Worm (Caenorhabditis elegans) whole organism, L2 larva: ENCODE results near the gene tftc-5.

Source experiments
- C34F6.9 ChIP-seq: fragments of 150-350 bp; optimal IDR thresholded peaks from 2 replicates; lab custom pipeline; 2014; ENCODE audit warnings: missing biosample characterization, missing genetic modification characterization
- F13H6.1 ChIP-seq: sonication (generic microtip); optimal IDR thresholded peaks from 2 replicates; lab custom pipeline; 2016; ENCODE audit warnings: missing genetic modification characterization, missing compliant biosample characterization
- Y55F3AM.14 ChIP-seq: fragments of 200-800 bp; sonication (Bioruptor generic); optimal IDR thresholded peaks from 2 replicates; lab custom pipeline; 2018; ENCODE audit warnings: mild to moderate bottlenecking, missing genetic modification characterization, missing compliant biosample characterization
- aly-2 ChIP-seq: fragments of 150-350 bp; optimal IDR thresholded peaks from 2 replicates; lab custom pipeline; 2014; ENCODE audit warnings: missing biosample characterization, missing genetic modification characterization
- ama-1 ChIP-seq: fragments of 150-350 bp; optimal IDR thresholded peaks from 2 replicates; lab custom pipeline; 2018; ENCODE audit warnings: inconsistent platforms
- blmp-1 ChIP-seq: sonication (generic microtip); optimal IDR thresholded peaks from 2 replicates; lab custom pipeline; 2017; ENCODE audit warnings: missing genetic modification characterization, mild to moderate bottlenecking, missing compliant biosample characterization, antibody characterized with exemption, moderate library complexity; ENCODE audit not compliant: insufficient read depth
- crh-2 ChIP-seq: sonication (generic microtip); optimal IDR thresholded peaks from 2 replicates; lab custom pipeline; 2017; ENCODE audit warnings: missing biosample characterization, missing genetic modification characterization
- egl-27 ChIP-seq: sonication (generic microtip); optimal IDR thresholded peaks from 3 replicates; lab custom pipeline; 2017; ENCODE audit warnings: missing biosample characterization, missing genetic modification reagents, missing genetic modification characterization
- elt-3 ChIP-seq: sonication (generic microtip); optimal IDR thresholded peaks from 2 replicates; lab custom pipeline; 2017; ENCODE audit warnings: missing biosample characterization, missing genetic modification characterization
- fos-1 ChIP-seq: fragments of 150-350 bp; optimal IDR thresholded peaks from 2 replicates; lab custom pipeline; 2014; ENCODE audit warnings: missing biosample characterization, missing genetic modification characterization
- gmeb-1 ChIP-seq: fragments of 150-350 bp; optimal IDR thresholded peaks from 2 replicates; lab custom pipeline; 2014; ENCODE audit warnings: missing biosample characterization, missing genetic modification characterization
- lin-11 ChIP-seq: fragments of 150-350 bp; sonication (generic microtip); optimal IDR thresholded peaks from 2 replicates; lab custom pipeline; 2014; ENCODE audit warnings: missing biosample characterization, missing genetic modification characterization, inconsistent platforms, mixed read lengths
- lin-13 ChIP-seq: fragments of 150-350 bp; optimal IDR thresholded peaks from 2 replicates; lab custom pipeline; 2014; ENCODE audit warnings: missing biosample characterization, missing genetic modification reagents, missing genetic modification characterization
- lsy-2 ChIP-seq, 2 experiments: fragments of 150-350 bp in 1 of 2; sonication (generic microtip) in 1 of 2; optimal IDR thresholded peaks; 2 replicates each; lab custom pipeline; 2014 to 2017; ENCODE audit warnings: missing biosample characterization in 2 of 2, missing genetic modification characterization in 2 of 2
- mbf-1 ChIP-seq: sonication (generic microtip); optimal IDR thresholded peaks from 2 replicates; lab custom pipeline; 2017; ENCODE audit warnings: missing biosample characterization, missing genetic modification characterization
- mdl-1 ChIP-seq, 2 experiments: fragments of 150-350 bp in 1 of 2; sonication (generic microtip) in 1 of 2; optimal IDR thresholded peaks; 2 replicates each; lab custom pipeline; 2017; ENCODE audit warnings: missing biosample characterization in 2 of 2, missing genetic modification characterization in 2 of 2
- nhr-10 ChIP-seq: sonication (generic microtip); optimal IDR thresholded peaks from 2 replicates; lab custom pipeline; 2017; ENCODE audit warnings: missing biosample characterization, missing genetic modification characterization
- nhr-11 ChIP-seq: fragments of 150-350 bp; optimal IDR thresholded peaks from 2 replicates; lab custom pipeline; 2014; ENCODE audit warnings: missing biosample characterization, missing genetic modification characterization
- nhr-12 ChIP-seq: fragments of 150-350 bp; optimal IDR thresholded peaks from 2 replicates; lab custom pipeline; 2014; ENCODE audit warnings: missing biosample characterization, missing genetic modification characterization
- nhr-129 ChIP-seq: fragments of 150-350 bp; optimal IDR thresholded peaks from 2 replicates; lab custom pipeline; 2014; ENCODE audit warnings: missing biosample characterization, missing genetic modification characterization
- nhr-21 ChIP-seq: fragments of 150-350 bp; optimal IDR thresholded peaks from 2 replicates; lab custom pipeline; 2014; ENCODE audit warnings: missing biosample characterization, missing genetic modification characterization
- nhr-23 ChIP-seq: fragments of 150-350 bp; optimal IDR thresholded peaks from 2 replicates; lab custom pipeline; 2014; ENCODE audit warnings: missing biosample characterization, missing genetic modification reagents, missing genetic modification characterization
- nhr-237 ChIP-seq: fragments of 150-350 bp; optimal IDR thresholded peaks from 2 replicates; lab custom pipeline; 2014; ENCODE audit warnings: missing biosample characterization, missing genetic modification characterization
- nhr-25 ChIP-seq: fragments of 150-350 bp; sonication (generic microtip); optimal IDR thresholded peaks from 3 replicates; lab custom pipeline; 2014; ENCODE audit warnings: missing biosample characterization, missing genetic modification characterization
- nhr-6 ChIP-seq: fragments of 150-350 bp; optimal IDR thresholded peaks from 2 replicates; lab custom pipeline; 2014; ENCODE audit warnings: missing biosample characterization, missing genetic modification characterization
- nhr-77 ChIP-seq: fragments of 150-350 bp; optimal IDR thresholded peaks from 2 replicates; lab custom pipeline; 2014; ENCODE audit warnings: missing biosample characterization, missing genetic modification characterization
- skn-1 ChIP-seq: sonication (generic microtip); optimal IDR thresholded peaks from 2 replicates; lab custom pipeline; 2017; ENCODE audit warnings: missing biosample characterization, missing genetic modification characterization
- sma-3 ChIP-seq: sonication (generic microtip); optimal IDR thresholded peaks from 2 replicates; lab custom pipeline; 2016; ENCODE audit warnings: missing genetic modification reagents, missing genetic modification characterization, missing compliant biosample characterization
- sma-9 ChIP-seq, 2 experiments: fragments of 150-350 bp in 1 of 2; sonication (generic microtip) in 1 of 2; optimal IDR thresholded peaks; 2 replicates each; lab custom pipeline; 2014 to 2016; ENCODE audit warnings: missing genetic modification characterization in 2 of 2, mild to moderate bottlenecking in 1 of 2, missing biosample characterization in 1 of 2, missing compliant biosample characterization in 1 of 2, missing genetic modification reagents in 1 of 2, moderate library complexity in 1 of 2
- unc-39 ChIP-seq: fragments of 150-350 bp; optimal IDR thresholded peaks from 2 replicates; lab custom pipeline; 2014; ENCODE audit warnings: missing biosample characterization, missing genetic modification characterization
- unc-55 ChIP-seq: fragments of 150-350 bp; sonication (generic microtip); optimal IDR thresholded peaks from 3 replicates; lab custom pipeline; 2014; ENCODE audit warnings: missing biosample characterization, missing genetic modification reagents, missing genetic modification characterization
- unc-62 ChIP-seq: fragments of 150-350 bp; optimal IDR thresholded peaks from 2 replicates; lab custom pipeline; 2014; ENCODE audit warnings: missing biosample characterization, missing genetic modification reagents, missing genetic modification characterization
- zag-1 ChIP-seq: fragments of 150-350 bp; optimal IDR thresholded peaks from 2 replicates; lab custom pipeline; 2014; ENCODE audit warnings: missing biosample characterization, missing genetic modification characterization
- ztf-1 ChIP-seq: fragments of 200-800 bp; sonication (Bioruptor generic); conservative IDR thresholded peaks from 2 replicates; pipeline ENCODE4 v1.3.6; 2022; ENCODE audit warnings: missing genetic modification characterization, missing compliant biosample characterization
- ztf-11 ChIP-seq: sonication (generic microtip); optimal IDR thresholded peaks from 2 replicates; lab custom pipeline; 2017; ENCODE audit warnings: missing biosample characterization, missing genetic modification characterization
- ztf-4 ChIP-seq: fragments of 150-350 bp; optimal IDR thresholded peaks from 2 replicates; lab custom pipeline; 2014; ENCODE audit warnings: missing biosample characterization, missing genetic modification characterization

The tftc-5 gene

DNA sequence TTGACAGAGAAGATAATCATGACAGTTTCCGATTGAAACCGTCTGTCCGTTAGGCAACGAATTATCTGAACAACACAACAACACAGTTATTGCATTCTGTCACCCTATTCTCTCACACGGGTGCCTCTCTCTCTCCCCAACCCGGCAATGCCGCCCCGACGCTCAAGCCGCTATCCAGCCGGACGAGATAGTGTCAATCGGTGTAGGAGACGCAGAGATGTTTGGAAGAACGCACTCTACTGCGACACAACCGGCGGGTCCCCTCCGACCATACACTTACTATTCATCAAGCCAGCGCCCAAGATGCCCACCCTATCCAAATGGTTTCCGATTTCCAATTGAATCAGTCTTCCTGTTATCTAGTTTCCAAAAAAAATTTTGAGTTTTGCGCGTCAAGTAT, 11.8 kb upstream of the tftc-5 start (continued):
- no peak for TF ChIP-seq nhr-6 (tag; lab: Kevin White, UChicago)
- peak; percentile 7 for TF ChIP-seq fos-1 (tag; lab: Kevin White, UChicago)
- no peak for TF ChIP-seq elt-3 (tag; lab: Kevin White, UChicago)
- TF ChIP-seq blmp-1 (tag; lab: Kevin White, UChicago) = no peak
- TF ChIP-seq F13H6.1 (tag; lab: Kevin White, UChicago) = no peak
- no peak for TF ChIP-seq Y55F3AM.14 (GFP tag; lab: Kevin White, UChicago)
- no peak for TF ChIP-seq ztf-4
- no peak for TF ChIP-seq nhr-237 (tag; lab: Kevin White, UChicago)
- TF ChIP-seq crh-2 (tag; lab: Kevin White, UChicago) = no peak
- TF ChIP-seq nhr-77 (tag; lab: Kevin White, UChicago) = no peak
- no peak for TF ChIP-seq nhr-10 (tag; lab: Kevin White, UChicago)
- TF ChIP-seq unc-39 = no peak
- no peak for TF ChIP-seq mbf-1 (tag; lab: Kevin White, UChicago)
- no peak for TF ChIP-seq gmeb-1

DNA sequence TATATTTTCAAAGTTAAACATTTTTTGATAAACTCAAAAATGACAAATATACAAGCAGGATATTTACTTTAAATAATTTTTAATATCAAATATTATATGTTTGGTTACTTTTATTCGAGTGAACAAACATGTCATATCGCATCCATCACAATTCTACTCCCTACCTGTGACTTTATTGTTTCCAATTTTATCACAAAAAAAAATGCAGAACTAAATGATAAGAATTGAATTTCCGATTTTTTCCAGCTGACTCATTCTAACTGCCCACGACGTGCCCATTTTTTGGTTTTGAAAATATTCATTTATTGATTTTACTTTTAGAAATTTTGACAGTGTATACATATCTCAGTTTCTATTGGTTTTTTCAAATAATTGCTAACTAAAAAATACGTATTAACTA, 11.0 kb upstream of the tftc-5 start:
- TF ChIP-seq ama-1 (lab: Kevin White, UChicago) (no peak), nhr-10 (tag; lab: Kevin White, UChicago) (no peak), elt-3 (tag; lab: Kevin White, UChicago) (no peak), fos-1 (tag; lab: Kevin White, UChicago) (peak; percentile 84), nhr-6 (tag; lab: Kevin White, UChicago) (no peak), mdl-1 (tag; optimal IDR thresholded peaks at IDR 0.05; lab: Kevin White, UChicago) (no peak), ztf-11 (tag; lab: Kevin White, UChicago) (no peak), skn-1 (tag; lab: Kevin White, UChicago) (no peak)

DNA sequence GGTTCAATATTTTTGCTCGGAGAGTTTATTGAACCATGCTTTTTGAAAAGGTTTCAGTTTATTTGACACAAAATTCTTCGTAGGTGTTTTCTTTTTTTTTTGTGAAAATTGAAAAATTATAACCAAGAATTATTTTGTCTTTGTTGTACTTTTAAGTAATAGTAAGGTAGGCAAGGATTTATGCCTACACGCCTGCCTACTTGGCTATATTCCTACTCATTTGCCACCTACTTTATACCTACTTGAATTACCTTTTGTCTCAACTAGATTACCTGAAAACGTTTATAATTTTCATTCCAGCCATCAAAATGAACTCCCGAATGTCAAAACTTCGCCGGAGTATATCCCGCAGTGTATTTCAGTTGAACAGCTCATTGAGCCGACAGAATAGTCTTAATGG, 9.9 kb upstream of the tftc-5 start, which contains the start of gene C36E8.4:
Gene C36E8.4 (plus strand): TSS at position 301 of the 400 bp plus-strand sequence.
- TF ChIP-seq unc-62 (GFP tag; lab: Kevin White, UChicago) = no peak

ce11 chrIII:4013061-4013460, 8.9 kb upstream of the tftc-5 start:
- TF ChIP-seq F13H6.1 (tag; lab: Kevin White, UChicago) (no peak), ztf-4 (no peak), nhr-23 (tag; lab: Kevin White, UChicago) (no peak), crh-2 (tag; lab: Kevin White, UChicago) (no peak), sma-3 (GFP tag; lab: Kevin White, UChicago) (no peak), unc-39 (no peak), unc-55 (GFP tag; lab: Kevin White, UChicago) (no peak), nhr-12 (tag; lab: Kevin White, UChicago) (no peak), ztf-11 (tag; lab: Kevin White, UChicago) (no peak), blmp-1 (tag; lab: Kevin White, UChicago) (no peak), ztf-1 (GFP tag; lab: Robert Waterston, UW) (no peak), nhr-21 (no peak), C34F6.9 (tag; lab: Kevin White, UChicago) (no peak), nhr-129 (no peak), mdl-1 (tag; optimal IDR thresholded peaks at IDR 0.05; lab: Kevin White, UChicago) (no peak), aly-2 (tag; lab: Kevin White, UChicago) (no peak), sma-9 (GFP tag; optimal IDR thresholded peaks at IDR 0.05; lab: Kevin White, UChicago) (no peak), sma-9 (tag; optimal IDR thresholded peaks at IDR 0.05; lab: Kevin White, UChicago) (no peak), nhr-11 (tag; lab: Kevin White, UChicago) (no peak), lin-13 (GFP tag; lab: Kevin White, UChicago) (no peak)

DNA sequence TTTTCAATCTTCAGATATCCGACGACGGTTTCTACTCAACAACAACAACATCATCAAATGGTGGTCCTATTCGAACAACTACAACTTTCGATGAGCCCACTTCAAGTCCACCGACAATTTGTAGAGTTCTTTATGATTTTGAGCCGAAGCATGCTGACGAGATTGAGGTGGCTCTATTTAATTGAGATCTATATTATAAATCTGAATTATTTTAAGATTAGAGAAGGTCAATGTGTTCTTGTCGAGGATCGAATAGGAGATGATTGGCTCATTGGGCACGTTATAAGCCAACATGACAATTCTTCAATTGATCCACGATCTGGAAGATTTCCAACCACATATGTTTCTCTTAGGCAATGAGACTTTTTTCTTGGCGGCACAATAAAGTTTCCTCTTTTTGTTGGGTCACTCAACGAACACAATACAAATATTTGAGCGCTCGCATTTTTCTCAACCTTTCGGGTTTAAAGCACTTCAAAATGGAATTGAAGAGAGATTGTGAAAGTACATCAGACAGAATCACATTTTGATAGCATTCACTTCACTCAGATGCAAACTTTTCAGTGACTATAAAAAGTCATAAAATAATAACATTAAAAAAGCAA, 6.5 kb upstream of the tftc-5 start:
- peak; percentile 27 for TF ChIP-seq nhr-21
- no peak for TF ChIP-seq elt-3 (tag; lab: Kevin White, UChicago)
- no peak for TF ChIP-seq lin-11 (tag; lab: Kevin White, UChicago)
- peak; percentile 70 for TF ChIP-seq nhr-25
- no peak for TF ChIP-seq F13H6.1 (tag; lab: Kevin White, UChicago)
- peak; percentile 46 for TF ChIP-seq aly-2 (tag; lab: Kevin White, UChicago)
- TF ChIP-seq zag-1 (tag; lab: Kevin White, UChicago) = no peak
- TF ChIP-seq lsy-2 (tag; optimal IDR thresholded peaks at IDR 0.05; lab: Kevin White, UChicago) = peak in 1 of 2 experiments; percentile 43
- TF ChIP-seq nhr-23 (tag; lab: Kevin White, UChicago) = no peak
- TF ChIP-seq sma-3 (GFP tag; lab: Kevin White, UChicago) = peak; percentile 26
- TF ChIP-seq nhr-10 (tag; lab: Kevin White, UChicago) = no peak
- TF ChIP-seq nhr-12 (tag; lab: Kevin White, UChicago) = peak; percentile 67
- TF ChIP-seq unc-55 (GFP tag; lab: Kevin White, UChicago) = peak; percentile 11
- peak; percentile 33 for TF ChIP-seq nhr-237 (tag; lab: Kevin White, UChicago)
- peak; percentile 19 for TF ChIP-seq egl-27 (tag; lab: Kevin White, UChicago)
